Fruit fly (Drosophila melanogaster): ENCODE results near the gene Rnmt.

DNA sequence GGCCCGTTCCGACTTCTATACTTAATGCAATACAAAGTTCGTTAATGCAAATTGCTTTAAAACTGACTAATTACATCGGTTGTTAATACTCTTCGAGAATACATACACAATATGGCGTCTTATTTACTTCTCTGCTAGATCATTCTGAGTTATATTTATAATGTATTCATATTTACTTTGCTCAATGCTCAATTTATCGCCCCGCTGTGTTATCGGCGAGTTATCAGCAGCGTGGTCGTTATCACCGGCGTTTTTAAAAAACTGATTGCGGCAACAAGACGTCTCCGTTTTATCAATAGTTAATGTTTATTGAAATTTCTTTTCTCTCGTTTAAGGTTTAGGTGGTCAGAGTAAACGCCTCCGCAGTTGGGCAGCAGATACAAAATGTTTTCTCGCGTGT lies 49.3 kb downstream of the Rnmt start:
- TF ChIP-seq h (optimal IDR thresholded peaks at IDR 0.05) (no peak), ttk (optimal IDR thresholded peaks at IDR 0.05) (no peak), Myc (optimal IDR thresholded peaks at IDR 0.05) (no peak), insv (optimal IDR thresholded peaks at IDR 0.05) (no peak), psq (optimal IDR thresholded peaks at IDR 0.05) (no peak), Sin3A (optimal IDR thresholded peaks at IDR 0.05) (no peak)
